Worm (Caenorhabditis elegans): ENCODE results near the gene cid-1.

DNA sequence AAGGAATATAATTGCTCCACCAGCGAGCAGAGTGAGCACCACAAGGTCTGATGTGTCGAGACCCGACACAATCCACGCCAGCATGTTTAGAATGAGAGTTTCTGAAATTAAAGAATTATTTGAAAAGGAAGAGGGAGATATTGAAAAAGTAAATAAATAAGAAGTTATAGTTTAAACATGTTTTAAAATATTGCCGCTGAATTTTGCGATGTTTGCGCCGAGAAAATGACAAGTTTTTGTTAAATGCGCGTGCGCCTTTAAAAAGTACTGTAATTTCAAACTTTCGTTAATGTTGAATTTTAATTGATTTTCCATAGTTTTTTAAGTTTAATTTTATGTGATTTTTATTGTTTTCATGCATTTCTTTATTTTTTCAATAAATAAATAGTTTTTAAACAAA is 25.9 kb downstream of the cid-1 start, which contains the start of gene emb-8:
- TF ChIP-seq nhr-102 (tag; optimal IDR thresholded peaks at IDR 0.05), result no peak
- no peak for TF ChIP-seq skn-1 (tag; optimal IDR thresholded peaks at IDR 0.05)
- TF ChIP-seq lin-39 (tag; optimal IDR thresholded peaks at IDR 0.05), result no peak
- no peak for TF ChIP-seq dpl-1 (GFP tag; optimal IDR thresholded peaks at IDR 0.05)
- no peak for TF ChIP-seq dve-1 (tag; optimal IDR thresholded peaks at IDR 0.05; ENCODE audit: insufficient read depth)
- no peak for TF ChIP-seq D1046.2 (GFP tag; IDR thresholded peaks at IDR 0.05)
- TF ChIP-seq madf-9 (GFP tag; conservative IDR thresholded peaks at IDR 0.05), result no peak
- TF ChIP-seq F49E8.2 (tag; optimal IDR thresholded peaks at IDR 0.05; ENCODE audit: borderline replicate concordance), result no peak
- no peak for TF ChIP-seq ZK337.2 (GFP tag; IDR thresholded peaks at IDR 0.05)
- no peak for TF ChIP-seq lin-15B (tag; optimal IDR thresholded peaks at IDR 0.05)
- TF ChIP-seq nhr-41 (GFP tag; IDR thresholded peaks at IDR 0.05), result no peak
- no peak for TF ChIP-seq ctbp-1 (GFP tag; IDR thresholded peaks at IDR 0.05)
